Fruit fly (Drosophila melanogaster) whole organism, prepupa: ENCODE data around the gene Lamtor5.

Experiments used
- Blimp-1 ChIP-seq: fragments of 200-800 bp; sonication (Bioruptor generic); optimal IDR thresholded peaks from 3 replicates; lab custom pipeline; 2017; ENCODE audit warnings: missing biosample characterization, missing genetic modification characterization, mild to moderate bottlenecking, moderate library complexity, missing genetic modification reagents
- Ets96B ChIP-seq: fragments of 200-800 bp; optimal IDR thresholded peaks from 2 replicates; lab custom pipeline; 2019; ENCODE audit warnings: missing biosample characterization, mild to moderate bottlenecking, missing genetic modification characterization, moderate library complexity
- salr ChIP-seq, 2 experiments: fragments of 200-800 bp; sonication (Bioruptor generic); optimal IDR thresholded peaks; 3 replicates each; lab custom pipeline; 2016 to 2018; ENCODE audit warnings: missing biosample characterization in 2 of 2, missing genetic modification characterization in 2 of 2, mild to moderate bottlenecking in 1 of 2
- svp ChIP-seq: fragments of 200-800 bp; sonication (Bioruptor generic); peaks from one replicate; lab custom pipeline; 2016; ENCODE audit warnings: missing biosample characterization, missing genetic modification characterization

- TF ChIP-seq svp (peak; percentile 74), salr (GFP tag; optimal IDR thresholded peaks at IDR 0.05; lab: Kevin White, UChicago) (peak in 1 of 2 experiments; percentile 7), Ets96B (tag; lab: Kevin White, UChicago) (peak; percentile 44), Blimp-1 (GFP tag; lab: Kevin White, UChicago) (no peak)
Observed at dm6 chrX:1897384-1897783, 38.6 kb upstream of the Lamtor5 start.
